Worm (Caenorhabditis elegans): Measurements from ENCODE around the gene swt-7.

DNA sequence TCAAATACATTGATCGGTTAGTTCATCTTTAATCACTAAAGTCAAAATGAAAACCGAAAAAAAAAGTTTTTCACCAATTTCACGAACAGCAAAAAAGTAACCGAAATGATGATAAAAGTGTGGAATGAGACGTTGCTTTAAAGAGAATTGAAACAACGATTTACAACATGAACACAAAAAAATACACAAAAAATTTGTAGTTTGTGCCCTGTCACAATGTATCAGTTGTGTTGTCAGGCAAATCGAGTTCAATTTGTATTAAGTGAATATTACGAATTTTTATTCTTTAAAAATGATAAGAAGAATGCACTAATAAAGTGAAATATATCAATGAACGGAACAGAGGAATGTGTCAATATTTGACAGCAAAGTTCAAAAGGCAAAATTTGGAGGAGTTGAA, 1.1 kb upstream of the swt-7 start:
- TF ChIP-seq fkh-6 (tag; optimal IDR thresholded peaks at IDR 0.05) (no peak), syd-9 (tag; optimal IDR thresholded peaks at IDR 0.05) (no peak), unc-3 (GFP tag; conservative IDR thresholded peaks at IDR 0.05) (no peak), unc-3 (tag; optimal IDR thresholded peaks at IDR 0.05) (no peak), ama-1 (optimal IDR thresholded peaks at IDR 0.05) (no peak), unc-42 (tag; optimal IDR thresholded peaks at IDR 0.05) (no peak), pha-4 (tag; optimal IDR thresholded peaks at IDR 0.05) (no peak), elt-2 (tag; optimal IDR thresholded peaks at IDR 0.05) (no peak), nhr-11 (tag; optimal IDR thresholded peaks at IDR 0.05) (no peak), nfya-1 (tag; optimal IDR thresholded peaks at IDR 0.05) (no peak), ceh-22 (tag; optimal IDR thresholded peaks at IDR 0.05) (no peak), fkh-10 (GFP tag; optimal IDR thresholded peaks at IDR 0.05) (no peak)
